Fruit fly (Drosophila melanogaster) whole organism, prepupa: ENCODE measurements around the gene CG17221.
A peak's percentile ranks its signal among the peaks of the same experiment; 100 is the strongest.

Experiments
- CG16779 ChIP-seq: fragments of 200-800 bp; sonication (Bioruptor generic); optimal IDR thresholded peaks from 3 replicates; lab custom pipeline; 2017; ENCODE audit warnings: missing biosample characterization, mild to moderate bottlenecking, missing genetic modification characterization
- CG3919 ChIP-seq: fragments of 200-800 bp; sonication (Bioruptor generic); optimal IDR thresholded peaks from 3 replicates; lab custom pipeline; 2016; ENCODE audit warnings: missing biosample characterization, missing genetic modification characterization
- CG6792 ChIP-seq: fragments of 200-800 bp; sonication (Bioruptor generic); optimal IDR thresholded peaks from 3 replicates; lab custom pipeline; 2016; ENCODE audit warnings: missing biosample characterization, missing genetic modification characterization
- CG6808 ChIP-seq: fragments of 200-800 bp; sonication (Bioruptor generic); optimal IDR thresholded peaks from 3 replicates; lab custom pipeline; 2017; ENCODE audit warnings: missing biosample characterization, missing genetic modification characterization, mild to moderate bottlenecking, moderate library complexity, missing genetic modification reagents
- Eip75B ChIP-seq: fragments of 200-800 bp; sonication (Bioruptor generic); optimal IDR thresholded peaks from 3 replicates; lab custom pipeline; 2016; ENCODE audit warnings: missing biosample characterization, missing genetic modification characterization
- Hr38 ChIP-seq: sonication (Bioruptor generic); optimal IDR thresholded peaks from 2 replicates; lab custom pipeline; 2016; ENCODE audit warnings: missing biosample characterization, missing genetic modification characterization
- OdsH ChIP-seq: fragments of 200-800 bp; sonication (Bioruptor generic); optimal IDR thresholded peaks from 3 replicates; lab custom pipeline; 2016; ENCODE audit warnings: missing biosample characterization, missing genetic modification characterization
- Smox ChIP-seq: fragments of 200-800 bp; sonication (Bioruptor generic); optimal IDR thresholded peaks from 3 replicates; lab custom pipeline; 2016; ENCODE audit warnings: missing biosample characterization, missing genetic modification characterization
- dac ChIP-seq: fragments of 200-800 bp; sonication (Bioruptor generic); optimal IDR thresholded peaks from 2 replicates; lab custom pipeline; 2017; ENCODE audit warnings: missing biosample characterization, mild to moderate bottlenecking, missing genetic modification characterization
- vri ChIP-seq: fragments of 200-800 bp; sonication (Bioruptor generic); optimal IDR thresholded peaks from 3 replicates; lab custom pipeline; 2016; ENCODE audit warnings: missing biosample characterization, mild to moderate bottlenecking, missing genetic modification characterization

- no peak for TF ChIP-seq vri (GFP tag; lab: Kevin White, UChicago)
- TF ChIP-seq Hr38 (GFP tag; lab: Kevin White, UChicago), result no peak
- TF ChIP-seq CG6808, result peak; percentile 13
- TF ChIP-seq Smox, result peak; percentile 38
- peak; percentile 47 for TF ChIP-seq CG6792
- peak; percentile 64 for TF ChIP-seq OdsH (GFP tag; lab: Kevin White, UChicago)
- peak; percentile 58 for TF ChIP-seq CG3919 (GFP tag; lab: Kevin White, UChicago)
- peak; percentile 4 for TF ChIP-seq CG16779 (tag; lab: Kevin White, UChicago)
- peak; percentile 41 for TF ChIP-seq Eip75B (GFP tag; lab: Kevin White, UChicago)
- peak; percentile 47 for TF ChIP-seq dac (GFP tag; lab: Kevin White, UChicago)
Measured at dm6 chr2L:3086290-3086876, 46.6 kb downstream of the CG17221 start.
